Worm (Caenorhabditis elegans) whole organism, midembryonic: ENCODE measurements around the gene rps-1.

Source experiments
- cog-1 ChIP-seq: sonication (generic microtip); optimal IDR thresholded peaks from 2 replicates; lab custom pipeline; 2016; ENCODE audit warnings: missing genetic modification characterization, missing compliant biosample characterization
- flt-1 ChIP-seq: fragments of 200-800 bp; sonication (Bioruptor generic); IDR thresholded peaks from 2 replicates; pipeline ENCODE4 v1.3.6; 2022; ENCODE audit warnings: missing genetic modification characterization, missing compliant biosample characterization
- ztf-29 ChIP-seq: fragments of 200-800 bp; sonication (Bioruptor generic); IDR thresholded peaks from 2 replicates; pipeline ENCODE4 v1.3.6; 2022; ENCODE audit warnings: missing genetic modification reagents, missing genetic modification characterization, missing compliant biosample characterization

DNA sequence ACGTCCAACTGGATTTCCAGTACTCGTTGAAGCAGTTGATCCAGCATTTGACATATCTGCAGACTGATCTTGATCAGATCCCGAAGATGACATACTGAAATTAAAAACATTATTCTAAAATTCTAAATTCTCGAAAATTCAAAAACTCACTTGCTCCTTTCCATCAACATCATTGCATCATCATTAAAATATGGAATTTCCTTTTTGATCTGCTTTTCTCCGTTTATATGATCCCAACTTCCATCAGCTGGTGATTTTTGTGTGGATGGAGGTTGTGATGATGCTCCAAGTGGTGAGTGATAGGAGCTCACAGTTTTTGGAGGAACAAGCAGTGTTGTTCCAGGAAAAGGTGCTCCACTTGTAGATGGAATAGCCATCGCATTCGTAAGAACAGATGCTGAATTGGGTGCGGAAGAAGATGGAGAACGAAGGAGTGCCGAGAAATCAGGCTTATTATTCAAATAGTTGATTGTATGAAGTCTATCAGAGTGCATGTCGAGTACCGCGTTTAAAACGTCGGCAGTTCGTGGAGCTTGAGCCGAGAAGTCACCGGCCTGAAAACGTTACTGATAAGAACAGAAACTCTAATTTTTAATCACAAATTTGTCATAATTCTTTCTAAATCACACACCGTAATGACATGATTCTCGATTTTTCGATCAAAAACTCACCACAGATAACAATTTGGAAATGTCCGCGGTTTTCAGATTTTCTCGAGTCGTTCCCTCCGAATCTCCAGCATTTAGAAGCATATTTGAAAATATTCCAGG is 17.5 kb downstream of the rps-1 start:
- TF ChIP-seq ztf-29 (GFP tag; lab: Robert Waterston, UW) (no peak), flt-1 (no peak), cog-1 (tag; lab: Kevin White, UChicago) (no peak)
